Fruit fly (Drosophila melanogaster) whole organism, embryonic: ENCODE measurements around the gene Arc42.

Experiments used
- Abd-B ChIP-seq: fragments of 200-800 bp; sonication (Bioruptor generic); optimal IDR thresholded peaks from 2 replicates; lab custom pipeline; 2018; ENCODE audit warnings: missing biosample characterization, mild to moderate bottlenecking, missing genetic modification characterization, moderate library complexity
- BEAF-32 ChIP-seq: fragments of 200-800 bp; sonication (Bioruptor generic); optimal IDR thresholded peaks from 3 replicates; lab custom pipeline; 2017; ENCODE audit warnings: missing biosample characterization, missing genetic modification characterization, mild to moderate bottlenecking, moderate library complexity, missing genetic modification reagents
- Bgb ChIP-seq: fragments of 200-800 bp; sonication (Bioruptor generic); IDR thresholded peaks from 2 replicates; pipeline ENCODE4 v1.3.6; 2022; ENCODE audit warnings: missing biosample characterization, missing genetic modification characterization; ENCODE audit not compliant: partially characterized antibody
- CG10267 ChIP-seq: fragments of 200-800 bp; sonication (Bioruptor generic); optimal IDR thresholded peaks from 2 replicates; lab custom pipeline; 2018; ENCODE audit warnings: missing biosample characterization, mild to moderate bottlenecking, missing genetic modification characterization, moderate library complexity
- CG10321 ChIP-seq: fragments of 200-800 bp; sonication (Bioruptor generic); IDR thresholded peaks from 2 replicates; pipeline ENCODE4 v1.3.6; 2022; ENCODE audit warnings: missing biosample characterization, missing genetic modification characterization
- CG11504 ChIP-seq: fragments of 200-800 bp; sonication (Bioruptor generic); optimal IDR thresholded peaks from 3 replicates; lab custom pipeline; 2019; ENCODE audit warnings: missing biosample characterization, mild to moderate bottlenecking, missing genetic modification characterization, moderate library complexity
- CG11696 ChIP-seq: fragments of 200-800 bp; sonication (Bioruptor generic); IDR thresholded peaks from 2 replicates; pipeline ENCODE4 v1.3.6; 2022; ENCODE audit warnings: missing biosample characterization, missing genetic modification characterization
- CG12659 ChIP-seq: fragments of 200-800 bp; sonication (Bioruptor generic); optimal IDR thresholded peaks from 3 replicates; lab custom pipeline; 2017; ENCODE audit warnings: mild to moderate bottlenecking, missing biosample characterization, missing genetic modification reagents, missing genetic modification characterization
- CG13894 ChIP-seq: fragments of 200-800 bp; sonication (Bioruptor generic); optimal IDR thresholded peaks from 3 replicates; lab custom pipeline; 2018; ENCODE audit warnings: missing biosample characterization, mild to moderate bottlenecking, missing genetic modification characterization, moderate library complexity
- CG14667 ChIP-seq: fragments of 200-800 bp; sonication (Bioruptor generic); IDR thresholded peaks from 2 replicates; pipeline ENCODE4 v1.3.6; 2022; ENCODE audit warnings: missing biosample characterization, missing genetic modification characterization
- CG15073 ChIP-seq: fragments of 200-800 bp; sonication (Bioruptor generic); optimal IDR thresholded peaks from 2 replicates; lab custom pipeline; 2016; ENCODE audit warnings: missing biosample characterization, missing genetic modification characterization
- CG15514 ChIP-seq: fragments of 200-800 bp; sonication (Bioruptor generic); optimal IDR thresholded peaks from 3 replicates; lab custom pipeline; 2017; ENCODE audit warnings: missing biosample characterization, missing genetic modification characterization, mild to moderate bottlenecking, moderate library complexity, missing genetic modification reagents
- CG17186 ChIP-seq: fragments of 200-800 bp; sonication (Bioruptor generic); optimal IDR thresholded peaks from 3 replicates; lab custom pipeline; 2017; ENCODE audit warnings: missing biosample characterization, missing genetic modification reagents, missing genetic modification characterization
- CG18011 ChIP-seq: fragments of 200-800 bp; sonication (Bioruptor generic); optimal IDR thresholded peaks from 2 replicates; lab custom pipeline; 2017; ENCODE audit warnings: missing biosample characterization, missing genetic modification characterization, mild to moderate bottlenecking, moderate library complexity, missing genotype
- CG2129 ChIP-seq: fragments of 200-800 bp; sonication (Bioruptor generic); IDR thresholded peaks from 2 replicates; pipeline ENCODE4 v1.3.6; 2022; ENCODE audit warnings: missing biosample characterization, missing genetic modification characterization; ENCODE audit not compliant: partially characterized antibody
- CG6854 ChIP-seq: fragments of 200-800 bp; sonication (Bioruptor generic); optimal IDR thresholded peaks from 3 replicates; lab custom pipeline; 2017; ENCODE audit warnings: missing biosample characterization, mild to moderate bottlenecking, missing genetic modification characterization
- CG9727 ChIP-seq: fragments of 200-800 bp; sonication (Bioruptor generic); optimal IDR thresholded peaks from 3 replicates; lab custom pipeline; 2017; ENCODE audit warnings: missing biosample characterization, mild to moderate bottlenecking, missing genetic modification characterization
- CHES-1-like ChIP-seq: fragments of 200-800 bp; sonication (Bioruptor generic); optimal IDR thresholded peaks from 2 replicates; lab custom pipeline; 2016; ENCODE audit warnings: missing biosample characterization, missing genetic modification characterization
- CoRest ChIP-seq: fragments of 200-800 bp; sonication (Bioruptor generic); optimal IDR thresholded peaks from 3 replicates; lab custom pipeline; 2018; ENCODE audit warnings: missing biosample characterization, mild to moderate bottlenecking, missing genetic modification characterization, moderate library complexity
- D ChIP-seq, 2 experiments: fragments of 200-800 bp in 1 of 2; fragments of >200 bp in 1 of 2; sonication (Bioruptor generic) in 1 of 2; optimal IDR thresholded peaks; 2 replicates in 1 of 2; 3 replicates in 1 of 2; lab custom pipeline; 2017; ENCODE audit warnings: mild to moderate bottlenecking in 1 of 2, missing biosample characterization in 1 of 2, missing genetic modification characterization in 1 of 2, missing genetic modification reagents in 1 of 2
- D19B ChIP-seq: fragments of 200-800 bp; sonication (Bioruptor generic); optimal IDR thresholded peaks from 2 replicates; lab custom pipeline; 2017; ENCODE audit warnings: missing biosample characterization, mild to moderate bottlenecking, missing genetic modification characterization
- H15 ChIP-seq: fragments of 200-800 bp; sonication (Bioruptor generic); IDR thresholded peaks from 3 replicates; pipeline ENCODE4 v1.3.6; 2022; ENCODE audit warnings: missing biosample characterization, missing genetic modification characterization
- Kr ChIP-seq: fragments of 200-800 bp; sonication (Bioruptor generic); optimal IDR thresholded peaks from 2 replicates; lab custom pipeline; 2017; ENCODE audit warnings: missing biosample characterization, mild to moderate bottlenecking, missing genetic modification characterization
- MTF-1 ChIP-seq: fragments of 200-800 bp; sonication (Bioruptor generic); optimal IDR thresholded peaks from 2 replicates; lab custom pipeline; 2018; ENCODE audit warnings: missing biosample characterization, mild to moderate bottlenecking, missing genetic modification characterization, borderline replicate concordance
- Med ChIP-seq: fragments of 200-800 bp; sonication (Bioruptor generic); peaks from one replicate; lab custom pipeline; 2016; ENCODE audit warnings: missing biosample characterization, missing genetic modification characterization, mild to moderate bottlenecking, inconsistent platforms, moderate library complexity
- Meics ChIP-seq: fragments of 200-800 bp; sonication (Bioruptor generic); optimal IDR thresholded peaks from 2 replicates; lab custom pipeline; 2017; ENCODE audit warnings: missing biosample characterization, mild to moderate bottlenecking, missing genetic modification characterization
- Optix ChIP-seq: fragments of 200-800 bp; sonication (Bioruptor generic); IDR thresholded peaks from 3 replicates; pipeline ENCODE4 v1.3.6; 2022; ENCODE audit warnings: missing biosample characterization, missing genetic modification characterization
- Rfx ChIP-seq: fragments of 200-800 bp; sonication (Bioruptor generic); IDR thresholded peaks from 2 replicates; pipeline ENCODE4 v1.3.6; 2022; ENCODE audit warnings: missing biosample characterization, missing genetic modification characterization
- Side ChIP-seq: fragments of 200-800 bp; sonication (Bioruptor generic); optimal IDR thresholded peaks from 2 replicates; lab custom pipeline; 2016; ENCODE audit warnings: missing biosample characterization, missing genetic modification characterization
- Sin3A ChIP-seq: fragments of >200 bp; optimal IDR thresholded peaks from 2 replicates; lab custom pipeline; 2018
- Tbp ChIP-seq: fragments of >200 bp; optimal IDR thresholded peaks from 2 replicates; lab custom pipeline; 2018; ENCODE audit warnings: missing biosample characterization, missing genetic modification characterization
- ato ChIP-seq: fragments of 200-800 bp; sonication (Bioruptor generic); IDR thresholded peaks from 2 replicates; pipeline ENCODE4 v1.3.6; 2022; ENCODE audit warnings: missing biosample characterization, missing genetic modification characterization; ENCODE audit not compliant: partially characterized antibody
- bsh ChIP-seq, 2 experiments: fragments of 200-800 bp; sonication (Bioruptor generic); optimal IDR thresholded peaks; 2 replicates each; lab custom pipeline; 2017 to 2018; ENCODE audit warnings: mild to moderate bottlenecking in 2 of 2, missing biosample characterization in 2 of 2, missing genetic modification characterization in 2 of 2, moderate library complexity in 1 of 2
- cwo ChIP-seq: fragments of 200-800 bp; sonication (Bioruptor generic); optimal IDR thresholded peaks from 3 replicates; lab custom pipeline; 2017; ENCODE audit warnings: missing biosample characterization, missing genetic modification characterization, mild to moderate bottlenecking, moderate library complexity, missing genetic modification reagents
- dmrt99B ChIP-seq: fragments of 200-800 bp; sonication (Bioruptor generic); optimal IDR thresholded peaks from 2 replicates; lab custom pipeline; 2018; ENCODE audit warnings: missing biosample characterization, mild to moderate bottlenecking, missing genetic modification characterization, moderate library complexity
- dysf ChIP-seq: fragments of 200-800 bp; sonication (Bioruptor generic); IDR thresholded peaks from 3 replicates; pipeline ENCODE4 v1.3.6; 2022; ENCODE audit warnings: missing biosample characterization, missing genetic modification characterization
- en ChIP-seq: fragments of 200-800 bp; sonication (Bioruptor generic); optimal IDR thresholded peaks from 2 replicates; lab custom pipeline; 2016; ENCODE audit warnings: missing biosample characterization, missing genetic modification characterization
- h ChIP-seq: fragments of >200 bp; optimal IDR thresholded peaks from 2 replicates; lab custom pipeline; 2017
- hb ChIP-seq: fragments of 200-800 bp; sonication (Bioruptor generic); IDR thresholded peaks from 3 replicates; pipeline ENCODE4 v1.3.6; 2022; ENCODE audit warnings: missing biosample characterization, missing genetic modification characterization; ENCODE audit not compliant: partially characterized antibody
- insv ChIP-seq, 2 experiments: fragments of 200-800 bp; sonication (Bioruptor generic); optimal IDR thresholded peaks; 3 replicates each; lab custom pipeline; 2016 to 2018; ENCODE audit warnings: missing biosample characterization in 2 of 2, missing genetic modification characterization in 2 of 2
- knrl ChIP-seq: fragments of 200-800 bp; sonication (Bioruptor generic); IDR thresholded peaks from 3 replicates; pipeline ENCODE4 v1.3.6; 2022; ENCODE audit warnings: missing biosample characterization, missing genetic modification characterization; ENCODE audit not compliant: partially characterized antibody
- sisA ChIP-seq: fragments of 200-800 bp; sonication (Bioruptor generic); IDR thresholded peaks from 2 replicates; pipeline ENCODE4 v1.3.6; 2022; ENCODE audit warnings: missing biosample characterization, missing genetic modification characterization
- so ChIP-seq: fragments of 200-800 bp; sonication (Bioruptor generic); IDR thresholded peaks from 3 replicates; pipeline ENCODE4 v1.3.6; 2022; ENCODE audit warnings: missing biosample characterization, missing genetic modification characterization
- sr ChIP-seq: fragments of 200-800 bp; sonication (Bioruptor generic); IDR thresholded peaks from 3 replicates; pipeline ENCODE4 v1.3.6; 2022; ENCODE audit warnings: missing biosample characterization, missing genetic modification characterization
- stwl ChIP-seq: fragments of 200-800 bp; sonication (Bioruptor generic); optimal IDR thresholded peaks from 3 replicates; lab custom pipeline; 2018; ENCODE audit warnings: missing biosample characterization, mild to moderate bottlenecking, missing genetic modification characterization, moderate library complexity
- trem ChIP-seq: fragments of 200-800 bp; optimal IDR thresholded peaks from 3 replicates; lab custom pipeline; 2019; ENCODE audit warnings: missing biosample characterization, mild to moderate bottlenecking, missing genetic modification characterization, moderate library complexity
- vfl ChIP-seq: fragments of 200-800 bp; sonication (Bioruptor generic); optimal IDR thresholded peaks from 2 replicates; lab custom pipeline; 2016; ENCODE audit warnings: missing biosample characterization, missing genetic modification characterization
- zen2 ChIP-seq: fragments of 200-800 bp; sonication (Bioruptor generic); IDR thresholded peaks from 3 replicates; pipeline ENCODE4 v1.3.6; 2022; ENCODE audit warnings: missing biosample characterization, missing genetic modification characterization; ENCODE audit not compliant: partially characterized antibody

Gene Arc42

DNA sequence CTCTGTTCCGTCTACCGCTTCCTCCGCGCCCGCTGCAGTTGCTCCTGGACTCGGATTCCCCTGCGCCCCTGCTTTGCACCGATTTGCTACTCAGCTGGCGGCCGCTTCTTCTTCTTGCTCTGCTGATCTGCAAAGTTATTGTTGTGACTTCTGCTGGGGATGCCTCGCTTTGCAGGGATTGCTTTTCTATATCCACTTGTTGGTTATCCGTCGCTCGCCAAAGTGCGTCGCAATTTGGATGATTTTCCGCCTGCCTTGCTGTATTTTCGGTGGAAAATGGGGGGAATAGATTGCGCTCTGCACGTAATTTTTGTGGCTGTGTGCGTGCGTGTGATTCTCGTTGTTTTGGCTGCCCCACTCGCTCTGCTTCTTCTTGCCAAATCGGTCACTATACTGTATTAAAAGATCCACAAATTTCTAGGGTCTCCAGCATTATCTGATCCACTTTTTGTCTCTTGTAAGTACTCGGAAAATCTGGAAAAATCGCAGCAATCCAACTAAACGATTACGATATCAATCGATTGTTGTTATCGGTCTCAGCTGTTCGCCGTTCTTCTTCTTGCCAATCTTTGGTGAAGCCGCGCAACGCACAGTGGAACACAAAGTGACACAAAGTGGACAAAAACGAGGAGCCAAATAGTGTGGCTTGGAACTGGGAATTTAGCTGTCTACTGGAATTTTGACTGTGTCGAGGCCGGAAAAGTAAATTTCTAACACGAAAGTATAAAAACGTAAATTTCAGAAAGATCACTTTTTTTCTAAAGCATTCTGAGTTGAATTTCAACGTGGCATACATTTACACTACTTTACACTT, 25.6 kb downstream of the Arc42 start, which contains the start of gene ClpX (continued):
- TF ChIP-seq Rfx (0 out of 2 replicates have a peak, but pooled peaks have one; percentile 14), CG2129 (0 out of 2 replicates have a peak, but pooled peaks have one; percentile 23), sisA (GFP tag; lab: Robert Waterston, UW) (no peak), MTF-1 (GFP tag; lab: Kevin White, UChicago) (peak; percentile 54), sr (no peak), ato (GFP tag; lab: Robert Waterston, UW) (peak; percentile 60), CG15073 (GFP tag; lab: Kevin White, UChicago) (no peak), hb (GFP tag; lab: Robert Waterston, UW) (no peak), stwl (peak; percentile 68), CG11504 (tag; lab: Kevin White, UChicago) (no peak), so (no peak), trem (tag; lab: Kevin White, UChicago) (peak; percentile 57), CG12659 (peak; percentile 54), Bgb (GFP tag; lab: Robert Waterston, UW) (peak; percentile 76), Tbp (GFP tag; lab: Kevin White, UChicago) (no peak), cwo (GFP tag; lab: Kevin White, UChicago) (no peak), D19B (GFP tag; lab: Kevin White, UChicago) (no peak), dmrt99B (tag; lab: Kevin White, UChicago) (no peak), CG11696 (GFP tag; lab: Robert Waterston, UW) (no peak), zen2 (peak; percentile 28; the same call in 1 of the 3 replicates), CoRest (tag; lab: Kevin White, UChicago) (peak; percentile 16), insv (GFP tag; optimal IDR thresholded peaks at IDR 0.05; lab: Kevin White, UChicago) (no peak), Kr (no peak), CG18011 (GFP tag; lab: Kevin White, UChicago) (no peak), Med (GFP tag; lab: Kevin White, UChicago) (peak; percentile 81), dysf (no peak), h (lab: Kevin White, UChicago) (no peak), CG13894 (tag; lab: Kevin White, UChicago) (peak; percentile 10), CG9727 (GFP tag; lab: Kevin White, UChicago) (no peak), D (optimal IDR thresholded peaks at IDR 0.05; lab: Kevin White, UChicago) (no peak), D (GFP tag; optimal IDR thresholded peaks at IDR 0.05; lab: Kevin White, UChicago) (no peak), Abd-B (GFP tag; lab: Kevin White, UChicago) (no peak), bsh (GFP tag; optimal IDR thresholded peaks at IDR 0.05; lab: Kevin White, UChicago) (no peak), CG15514 (GFP tag; lab: Kevin White, UChicago) (peak; percentile 63), en (GFP tag; lab: Kevin White, UChicago) (no peak), CG10267 (tag; lab: Kevin White, UChicago) (peak; percentile 12), CHES-1-like (GFP tag; lab: Kevin White, UChicago) (no peak), Sin3A (lab: Kevin White, UChicago) (peak; percentile 35), CG14667 (no peak), CG17186 (GFP tag; lab: Kevin White, UChicago) (peak; percentile 81), Optix (GFP tag; lab: Robert Waterston, UW) (no peak), Meics (GFP tag; lab: Kevin White, UChicago) (no peak), H15 (GFP tag; lab: Robert Waterston, UW) (no peak), knrl (GFP tag; lab: Robert Waterston, UW) (peak; percentile 60), Side (GFP tag; lab: Kevin White, UChicago) (no peak), CG6854 (GFP tag; lab: Kevin White, UChicago) (no peak), CG10321 (GFP tag; lab: Robert Waterston, UW) (no peak), vfl (no peak), BEAF-32 (GFP tag; lab: Kevin White, UChicago) (peak; percentile 71)
